Worm (Caenorhabditis elegans) whole organism, young adult: ENCODE results near the gene kcc-3.

Source experiments
- B0019.2 ChIP-seq: fragments of 200-800 bp; sonication (Bioruptor generic); conservative IDR thresholded peaks from 2 replicates; pipeline ENCODE4 v1.3.6; 2022; ENCODE audit warnings: missing genetic modification reagents, missing genetic modification characterization, missing compliant biosample characterization
- B0035.1 ChIP-seq: sonication (generic microtip); optimal IDR thresholded peaks from 2 replicates; lab custom pipeline; 2016; ENCODE audit warnings: missing genetic modification characterization, mild to moderate bottlenecking, missing compliant biosample characterization, missing genotype, missing genetic modification reagents
- B0261.1 ChIP-seq: sonication (generic microtip); optimal IDR thresholded peaks from 2 replicates; lab custom pipeline; 2016; ENCODE audit warnings: mild to moderate bottlenecking, missing genetic modification characterization, moderate library complexity, missing compliant biosample characterization
- B0336.3 ChIP-seq: fragments of 200-800 bp; sonication (Bioruptor generic); IDR thresholded peaks from 2 replicates; pipeline ENCODE4 v1.3.6; 2022; ENCODE audit warnings: missing genetic modification characterization, missing compliant biosample characterization
- F39B2.1 ChIP-seq: fragments of 200-800 bp; sonication (Bioruptor generic); IDR thresholded peaks from 2 replicates; pipeline ENCODE4 v1.3.6; 2022; ENCODE audit warnings: missing genetic modification reagents, missing genetic modification characterization, missing compliant biosample characterization
- F52B5.7 ChIP-seq: sonication (generic microtip); optimal IDR thresholded peaks from 2 replicates; lab custom pipeline; 2016; ENCODE audit warnings: mild to moderate bottlenecking, missing genetic modification characterization, missing compliant biosample characterization
- F57A8.1 ChIP-seq: fragments of 200-800 bp; sonication (Bioruptor generic); optimal IDR thresholded peaks from 2 replicates; lab custom pipeline; 2018; ENCODE audit warnings: mild to moderate bottlenecking, missing genetic modification characterization, moderate library complexity, missing compliant biosample characterization
- K11D2.4 ChIP-seq: fragments of 200-800 bp; sonication (Bioruptor generic); IDR thresholded peaks from 2 replicates; pipeline ENCODE4 v1.3.6; 2022; ENCODE audit warnings: missing genetic modification reagents, missing genetic modification characterization, missing compliant biosample characterization
- T07F8.4 ChIP-seq: sonication (generic microtip); optimal IDR thresholded peaks from 2 replicates; lab custom pipeline; 2016; ENCODE audit warnings: mild to moderate bottlenecking, missing genetic modification characterization, moderate library complexity, missing compliant biosample characterization
- Y53G8AR.9 ChIP-seq: fragments of 200-800 bp; sonication (Bioruptor generic); conservative IDR thresholded peaks from 2 replicates; pipeline ENCODE4 v1.3.6; 2022; ENCODE audit warnings: missing genetic modification reagents, missing genetic modification characterization, missing compliant biosample characterization
- Y56A3A.18 ChIP-seq: fragments of 200-800 bp; sonication (Bioruptor generic); IDR thresholded peaks from 2 replicates; pipeline ENCODE4 v1.3.6; 2022; ENCODE audit warnings: missing genetic modification reagents, missing genetic modification characterization, missing compliant biosample characterization
- Y79H2A.3 ChIP-seq: fragments of 200-800 bp; sonication (Bioruptor generic); conservative IDR thresholded peaks from 2 replicates; pipeline ENCODE4 v1.3.6; 2022; ENCODE audit warnings: missing genetic modification reagents, missing genetic modification characterization, missing compliant biosample characterization
- akir-1 ChIP-seq: fragments of 200-800 bp; sonication (Bioruptor generic); optimal IDR thresholded peaks from 2 replicates; lab custom pipeline; 2018; ENCODE audit warnings: mild to moderate bottlenecking, missing genetic modification characterization, moderate library complexity, missing compliant biosample characterization
- attf-3 ChIP-seq: fragments of 200-800 bp; sonication (Bioruptor generic); conservative IDR thresholded peaks from 2 replicates; pipeline ENCODE4 v1.3.6; 2022; ENCODE audit warnings: missing genetic modification reagents, missing genetic modification characterization, missing compliant biosample characterization
- ccch-3 ChIP-seq: fragments of 200-800 bp; sonication (Bioruptor generic); optimal IDR thresholded peaks from 2 replicates; lab custom pipeline; 2018; ENCODE audit warnings: mild to moderate bottlenecking, missing genetic modification characterization, missing compliant biosample characterization
- cebp-1 ChIP-seq, 2 experiments: fragments of 200-800 bp in 1 of 2; sonication (Bioruptor generic) in 1 of 2; sonication (generic microtip) in 1 of 2; IDR thresholded peaks in 1 of 2; optimal IDR thresholded peaks in 1 of 2; 2 replicates each; pipeline versions ENCODE4 v1.3.6 to Lab custom; 2017 to 2022; ENCODE audit warnings: missing compliant biosample characterization in 2 of 2, missing genetic modification characterization in 2 of 2, mild to moderate bottlenecking in 1 of 2, missing genetic modification reagents in 1 of 2, moderate library complexity in 1 of 2
- cebp-2 ChIP-seq: fragments of 200-800 bp; sonication (Bioruptor generic); IDR thresholded peaks from 2 replicates; pipeline ENCODE4 v1.3.6; 2022; ENCODE audit warnings: missing genetic modification characterization, missing compliant biosample characterization
- ceh-27 ChIP-seq: fragments of 200-800 bp; sonication (Bioruptor generic); optimal IDR thresholded peaks from 2 replicates; lab custom pipeline; 2018; ENCODE audit warnings: mild to moderate bottlenecking, missing genetic modification characterization, moderate library complexity, missing compliant biosample characterization
- ceh-79 ChIP-seq: sonication (generic microtip); optimal IDR thresholded peaks from 2 replicates; lab custom pipeline; 2017; ENCODE audit warnings: mild to moderate bottlenecking, missing genetic modification characterization, missing compliant biosample characterization
- chd-7 ChIP-seq: sonication (generic microtip); optimal IDR thresholded peaks from 2 replicates; lab custom pipeline; 2016; ENCODE audit warnings: mild to moderate bottlenecking, missing genetic modification characterization, moderate library complexity, missing compliant biosample characterization
- dox-1 ChIP-seq: fragments of 200-800 bp; sonication (Bioruptor generic); IDR thresholded peaks from 2 replicates; pipeline ENCODE4 v1.3.6; 2022; ENCODE audit warnings: missing genetic modification reagents, missing genetic modification characterization, missing compliant biosample characterization
- egl-18 ChIP-seq: fragments of 200-800 bp; sonication (Bioruptor generic); IDR thresholded peaks from 2 replicates; pipeline ENCODE4 v1.3.6; 2022; ENCODE audit warnings: missing genetic modification reagents, missing genetic modification characterization, missing compliant biosample characterization
- egrh-3 ChIP-seq: fragments of 200-800 bp; sonication (Bioruptor generic); IDR thresholded peaks from 2 replicates; pipeline ENCODE4 v1.3.6; 2022; ENCODE audit warnings: missing genetic modification reagents, missing genetic modification characterization, missing compliant biosample characterization
- fkh-3 ChIP-seq: sonication (generic microtip); optimal IDR thresholded peaks from 2 replicates; lab custom pipeline; 2016; ENCODE audit warnings: mild to moderate bottlenecking, missing genetic modification characterization, missing compliant biosample characterization
- him-1 ChIP-seq: sonication (generic microtip); optimal IDR thresholded peaks from 2 replicates; lab custom pipeline; 2016; ENCODE audit warnings: missing genotype, missing genetic modification reagents, missing genetic modification characterization, missing compliant biosample characterization
- hlh-12 ChIP-seq: sonication (generic microtip); optimal IDR thresholded peaks from 2 replicates; lab custom pipeline; 2016; ENCODE audit warnings: missing genetic modification characterization, missing compliant biosample characterization
- lir-1 ChIP-seq: fragments of 200-800 bp; sonication (Bioruptor generic); conservative IDR thresholded peaks from 2 replicates; pipeline ENCODE4 v1.3.6; 2022; ENCODE audit warnings: missing genetic modification reagents, missing genetic modification characterization, missing compliant biosample characterization
- lsl-1 ChIP-seq: fragments of 200-800 bp; sonication (Bioruptor generic); optimal IDR thresholded peaks from 2 replicates; lab custom pipeline; 2018; ENCODE audit warnings: mild to moderate bottlenecking, missing genetic modification characterization, moderate library complexity, missing compliant biosample characterization
- madf-10 ChIP-seq: sonication (generic microtip); optimal IDR thresholded peaks from 2 replicates; lab custom pipeline; 2016; ENCODE audit warnings: mild to moderate bottlenecking, missing genetic modification characterization, missing compliant biosample characterization
- mel-28 ChIP-seq: sonication (generic microtip); optimal IDR thresholded peaks from 2 replicates; lab custom pipeline; 2016; ENCODE audit warnings: borderline replicate concordance, mild to moderate bottlenecking, missing genetic modification characterization, missing compliant biosample characterization
- nfya-2 ChIP-seq: fragments of 200-800 bp; sonication (Bioruptor generic); IDR thresholded peaks from 2 replicates; pipeline ENCODE4 v1.3.6; 2022; ENCODE audit warnings: missing genetic modification reagents, missing genetic modification characterization, missing compliant biosample characterization
- nhr-120 ChIP-seq: fragments of 200-800 bp; sonication (Bioruptor generic); IDR thresholded peaks from 2 replicates; pipeline ENCODE4 v1.3.6; 2022; ENCODE audit warnings: missing genetic modification characterization, missing compliant biosample characterization
- nhr-27 ChIP-seq: fragments of 200-800 bp; sonication (Bioruptor generic); optimal IDR thresholded peaks from 2 replicates; lab custom pipeline; 2018; ENCODE audit warnings: mild to moderate bottlenecking, missing genetic modification characterization, moderate library complexity, missing compliant biosample characterization
- pha-4 ChIP-seq: fragments of 150-350 bp; sonication (generic microtip); optimal IDR thresholded peaks from 2 replicates; lab custom pipeline; 2014; ENCODE audit warnings: missing biosample characterization, missing genetic modification reagents, missing genetic modification characterization
- rcor-1 ChIP-seq: fragments of 200-800 bp; sonication (Bioruptor generic); IDR thresholded peaks from 2 replicates; pipeline ENCODE4 v1.3.6; 2022; ENCODE audit warnings: missing genetic modification reagents, missing genetic modification characterization, missing compliant biosample characterization
- sdz-38 ChIP-seq: sonication (generic microtip); optimal IDR thresholded peaks from 2 replicates; lab custom pipeline; 2016; ENCODE audit warnings: missing genotype, missing genetic modification characterization, missing compliant biosample characterization
- sea-2 ChIP-seq: fragments of 200-800 bp; sonication (Bioruptor generic); IDR thresholded peaks from 2 replicates; pipeline ENCODE4 v1.3.6; 2022; ENCODE audit warnings: missing genetic modification characterization, missing compliant biosample characterization
- snpc-1.1 ChIP-seq: sonication (generic microtip); optimal IDR thresholded peaks from 2 replicates; lab custom pipeline; 2017; ENCODE audit warnings: missing genetic modification characterization, mild to moderate bottlenecking, missing compliant biosample characterization, antibody characterized with exemption, moderate library complexity, missing genotype, missing genetic modification reagents; ENCODE audit not compliant: insufficient read depth
- snpc-1.3 ChIP-seq: sonication (generic microtip); optimal IDR thresholded peaks from 2 replicates; lab custom pipeline; 2017; ENCODE audit warnings: missing genetic modification characterization, mild to moderate bottlenecking, missing compliant biosample characterization, antibody characterized with exemption, moderate library complexity, missing genotype, missing genetic modification reagents; ENCODE audit not compliant: insufficient read depth
- sptf-2 ChIP-seq: fragments of 200-800 bp; sonication (Bioruptor generic); optimal IDR thresholded peaks from 2 replicates; lab custom pipeline; 2018; ENCODE audit warnings: mild to moderate bottlenecking, missing genetic modification characterization, missing compliant biosample characterization
- tbp1 ChIP-seq: fragments of 200-800 bp; sonication (Bioruptor generic); optimal IDR thresholded peaks from 2 replicates; lab custom pipeline; 2018; ENCODE audit warnings: mild to moderate bottlenecking, missing genetic modification characterization, missing compliant biosample characterization
- tbx-9 ChIP-seq: sonication (generic microtip); optimal IDR thresholded peaks from 2 replicates; lab custom pipeline; 2016; ENCODE audit warnings: borderline replicate concordance, missing genetic modification characterization, inconsistent platforms, missing compliant biosample characterization
- tlf-1 ChIP-seq: fragments of 200-800 bp; sonication (Bioruptor generic); optimal IDR thresholded peaks from 2 replicates; lab custom pipeline; 2018; ENCODE audit warnings: mild to moderate bottlenecking, missing genetic modification characterization, missing compliant biosample characterization
- xnd-1 ChIP-seq: sonication (generic microtip); optimal IDR thresholded peaks from 2 replicates; lab custom pipeline; 2016; ENCODE audit warnings: missing genotype, missing genetic modification reagents, missing genetic modification characterization, missing compliant biosample characterization
- zfh-2 ChIP-seq: fragments of 200-800 bp; sonication (Bioruptor generic); conservative IDR thresholded peaks from 2 replicates; pipeline ENCODE4 v1.3.6; 2022; ENCODE audit warnings: missing genetic modification reagents, missing genetic modification characterization, missing compliant biosample characterization
- ztf-26 ChIP-seq: sonication (generic microtip); optimal IDR thresholded peaks from 2 replicates; lab custom pipeline; 2017; ENCODE audit warnings: missing genetic modification characterization, missing compliant biosample characterization

Gene kcc-3

ce11 chrII:7478487-7479234, 44.6 kb upstream of the kcc-3 start, which contains the start of the genes aka-1 and ubc-6 (continued):
- peak; percentile 71 for TF ChIP-seq B0035.1 (tag; lab: Kevin White, UChicago)
- peak; percentile 69 for TF ChIP-seq T07F8.4 (tag; lab: Kevin White, UChicago)
- peak; percentile 6 for TF ChIP-seq him-1
- peak; percentile 73 for TF ChIP-seq ztf-26 (tag; lab: Kevin White, UChicago)
- TF ChIP-seq nhr-27 (tag; lab: Kevin White, UChicago) = peak; percentile 15
- no peak for TF ChIP-seq fkh-3 (tag; lab: Kevin White, UChicago)
- TF ChIP-seq ccch-3 (GFP tag; lab: Kevin White, UChicago) = no peak
- TF ChIP-seq cebp-2 (GFP tag; lab: Robert Waterston, UW) = peak; percentile 78; the same call in 1 of the 2 replicates
- no peak for TF ChIP-seq hlh-12 (tag; lab: Kevin White, UChicago)
- TF ChIP-seq tlf-1 (GFP tag; lab: Kevin White, UChicago) = peak; percentile 89
- no peak for TF ChIP-seq nfya-2
- peak; percentile 91 for TF ChIP-seq B0336.3 (GFP tag; lab: Robert Waterston, UW)
- no peak for TF ChIP-seq tbx-9 (tag; lab: Kevin White, UChicago)
- TF ChIP-seq madf-10 (tag; lab: Kevin White, UChicago) = peak; percentile 91
- no peak for TF ChIP-seq pha-4 (tag; lab: Kevin White, UChicago)
- 0 out of 2 replicates have a peak, but pooled peaks have one; percentile 34 for TF ChIP-seq sea-2 (GFP tag; lab: Robert Waterston, UW)
- peak; percentile 98 for TF ChIP-seq dox-1 (GFP tag; lab: Robert Waterston, UW)
- TF ChIP-seq xnd-1 = peak; percentile 21
- peak; percentile 41 for TF ChIP-seq snpc-1.3 (tag; lab: Kevin White, UChicago)
- TF ChIP-seq tbp1 (GFP tag; lab: Kevin White, UChicago) = peak; percentile 72
- peak; percentile 81; the same call in 1 of the 2 replicates for TF ChIP-seq egl-18 (GFP tag; lab: Robert Waterston, UW)
- TF ChIP-seq snpc-1.1 (tag; lab: Kevin White, UChicago) = peak; percentile 35
- peak; percentile 91 for TF ChIP-seq Y53G8AR.9 (GFP tag; lab: Robert Waterston, UW)
- TF ChIP-seq lsl-1 = peak; percentile 81
- TF ChIP-seq nhr-120 (GFP tag; lab: Robert Waterston, UW) = no peak
- peak; percentile 71 for TF ChIP-seq chd-7 (tag; lab: Kevin White, UChicago)
- TF ChIP-seq cebp-1 (GFP tag; IDR thresholded peaks at IDR 0.05; lab: Robert Waterston, UW) = peak; percentile 80
- TF ChIP-seq cebp-1 (tag; optimal IDR thresholded peaks at IDR 0.05; lab: Kevin White, UChicago) = peak; percentile 91
- TF ChIP-seq K11D2.4 = peak; percentile 94
- TF ChIP-seq sdz-38 (tag; lab: Kevin White, UChicago) = no peak
- TF ChIP-seq B0019.2 (GFP tag; lab: Robert Waterston, UW) = peak; percentile 97
- TF ChIP-seq akir-1 (GFP tag; lab: Kevin White, UChicago) = peak; percentile 56
- TF ChIP-seq egrh-3 (GFP tag; lab: Robert Waterston, UW) = peak; percentile 87
- TF ChIP-seq rcor-1 = peak; percentile 93
- TF ChIP-seq mel-28 (tag; lab: Kevin White, UChicago) = no peak
- peak; percentile 83 for TF ChIP-seq attf-3 (GFP tag; lab: Robert Waterston, UW)
- TF ChIP-seq sptf-2 (GFP tag; lab: Kevin White, UChicago) = no peak
- TF ChIP-seq Y56A3A.18 (GFP tag; lab: Robert Waterston, UW) = peak; percentile 93; the same call in 1 of the 2 replicates
- TF ChIP-seq F39B2.1 = no peak
- TF ChIP-seq B0261.1 (tag; lab: Kevin White, UChicago) = peak; percentile 11
- no peak for TF ChIP-seq ceh-79 (tag; lab: Kevin White, UChicago)
- peak; percentile 94 for TF ChIP-seq ceh-27
- TF ChIP-seq Y79H2A.3 (GFP tag; lab: Robert Waterston, UW) = peak; percentile 95
- peak; percentile 19 for TF ChIP-seq F57A8.1 (GFP tag; lab: Kevin White, UChicago)
- peak; percentile 95 for TF ChIP-seq zfh-2
- TF ChIP-seq lir-1 (GFP tag; lab: Robert Waterston, UW) = peak; percentile 91
- TF ChIP-seq F52B5.7 (tag; lab: Kevin White, UChicago) = peak; percentile 54
